Fruit fly (Drosophila melanogaster): ENCODE data around the gene yata.

yata gene

dm6 chr3R:29736678-29737093 lies 12.3 kb upstream of the yata start, which contains the start of the genes CG7601 and CIA30 (continued):
- TF ChIP-seq CG17612 (GFP tag; IDR thresholded peaks at IDR 0.05) = peak; percentile 100
- peak; percentile 85 to 97 for TF ChIP-seq crp (GFP tag; optimal IDR thresholded peaks at IDR 0.05)
- TF ChIP-seq CG18764 (GFP tag; optimal IDR thresholded peaks at IDR 0.05) = peak; percentile 98
- TF ChIP-seq CG4854 (GFP tag; optimal IDR thresholded peaks at IDR 0.05) = peak; percentile 99
- peak; percentile 100 for TF ChIP-seq CG11695 (GFP tag; IDR thresholded peaks at IDR 0.05)
- peak; percentile 81 for TF ChIP-seq Nf-YB (GFP tag; optimal IDR thresholded peaks at IDR 0.05)
- TF ChIP-seq sisA (GFP tag; IDR thresholded peaks at IDR 0.05) = peak; percentile 100
- TF ChIP-seq HmgZ (tag; optimal IDR thresholded peaks at IDR 0.05) = peak; percentile 98
- peak; percentile 98 for TF ChIP-seq kay (GFP tag; optimal IDR thresholded peaks at IDR 0.05)
- peak; percentile 100 for TF ChIP-seq Ravus (GFP tag; IDR thresholded peaks at IDR 0.05)
- TF ChIP-seq CG9727 (GFP tag; optimal IDR thresholded peaks at IDR 0.05) = peak; percentile 98
- peak; percentile 98 for TF ChIP-seq CG2712 (tag; optimal IDR thresholded peaks at IDR 0.05)
- TF ChIP-seq CG11085 (GFP tag; IDR thresholded peaks at IDR 0.05) = peak; percentile 100
- peak; percentile 91 to 96 for TF ChIP-seq bsh (GFP tag; optimal IDR thresholded peaks at IDR 0.05)
- TF ChIP-seq klu (GFP tag; IDR thresholded peaks at IDR 0.05) = peak; percentile 100
- TF ChIP-seq MTF-1 (GFP tag; optimal IDR thresholded peaks at IDR 0.05; ENCODE audit: borderline replicate concordance) = peak; percentile 95
- TF ChIP-seq grau (tag; optimal IDR thresholded peaks at IDR 0.05) = peak; percentile 99
- TF ChIP-seq CG4820 (GFP tag; optimal IDR thresholded peaks at IDR 0.05) = peak; percentile 98
- peak; percentile 92 for TF ChIP-seq wek (GFP tag; optimal IDR thresholded peaks at IDR 0.05)
- TF ChIP-seq CG11247 (GFP tag; IDR thresholded peaks at IDR 0.05) = peak; percentile 100
- peak; percentile 99 for TF ChIP-seq CG1647 (GFP tag; optimal IDR thresholded peaks at IDR 0.05)
- TF ChIP-seq dati (GFP tag; IDR thresholded peaks at IDR 0.05) = peak; percentile 100
- peak; percentile 99 for TF ChIP-seq CG10654 (GFP tag; optimal IDR thresholded peaks at IDR 0.05)
- TF ChIP-seq zfh1 (GFP tag; IDR thresholded peaks at IDR 0.05) = peak; percentile 100
- peak; percentile 95 for TF ChIP-seq Asciz (GFP tag; optimal IDR thresholded peaks at IDR 0.05)
- TF ChIP-seq CG6175 (GFP tag; IDR thresholded peaks at IDR 0.05) = peak; percentile 100
- peak; percentile 98 for TF ChIP-seq CG6813 (GFP tag; optimal IDR thresholded peaks at IDR 0.05)
- peak; percentile 98 for TF ChIP-seq NK7.1 (GFP tag; optimal IDR thresholded peaks at IDR 0.05)
- peak; percentile 92 for TF ChIP-seq CG2875 (GFP tag; optimal IDR thresholded peaks at IDR 0.05)
- TF ChIP-seq ATbp (GFP tag; optimal IDR thresholded peaks at IDR 0.05) = peak; percentile 96
- peak; percentile 100 for TF ChIP-seq chm (GFP tag; IDR thresholded peaks at IDR 0.05)
- TF ChIP-seq bigmax (GFP tag; optimal IDR thresholded peaks at IDR 0.05) = peak; percentile 70
- no peak for TF ChIP-seq yki (optimal IDR thresholded peaks at IDR 0.05)
- peak; percentile 96 for TF ChIP-seq CG12299 (tag; optimal IDR thresholded peaks at IDR 0.05)
- TF ChIP-seq Doc3 (GFP tag; IDR thresholded peaks at IDR 0.05; ENCODE audit: partially characterized antibody) = no peak
- TF ChIP-seq CG31224 (GFP tag; IDR thresholded peaks at IDR 0.05) = peak; percentile 99
- TF ChIP-seq p53 (GFP tag; optimal IDR thresholded peaks at IDR 0.05) = peak; percentile 95
- peak; percentile 84 for TF ChIP-seq CG4707 (GFP tag; optimal IDR thresholded peaks at IDR 0.05)
- TF ChIP-seq Opbp (GFP tag; IDR thresholded peaks at IDR 0.05; ENCODE audit: partially characterized antibody) = no peak
- TF ChIP-seq psq (GFP tag; optimal IDR thresholded peaks at IDR 0.05) = peak; percentile 91
- no peak for TF ChIP-seq CG1832 (GFP tag; optimal IDR thresholded peaks at IDR 0.05)
- TF ChIP-seq gce (GFP tag; IDR thresholded peaks at IDR 0.05) = peak; percentile 100
- TF ChIP-seq CG2889 (GFP tag; IDR thresholded peaks at IDR 0.05) = peak; percentile 99
- peak; percentile 100 for TF ChIP-seq al (GFP tag; IDR thresholded peaks at IDR 0.05)
- peak; percentile 100 for TF ChIP-seq ken (GFP tag; IDR thresholded peaks at IDR 0.05)
- peak; percentile 99 for TF ChIP-seq dpn (GFP tag; optimal IDR thresholded peaks at IDR 0.05)
- TF ChIP-seq wdn (GFP tag; IDR thresholded peaks at IDR 0.05) = peak; percentile 100
- TF ChIP-seq ind (GFP tag; optimal IDR thresholded peaks at IDR 0.05) = peak; percentile 100
- peak; percentile 100 for TF ChIP-seq danr (GFP tag; IDR thresholded peaks at IDR 0.05)
- no peak for TF ChIP-seq nau (GFP tag; optimal IDR thresholded peaks at IDR 0.05)
- TF ChIP-seq repo (GFP tag; optimal IDR thresholded peaks at IDR 0.05) = peak; percentile 99

Data from whole organism, embryonic.